Worm (Caenorhabditis elegans) whole organism, L3 larva: ENCODE results near the gene T03E6.8.

Experiments used
- R02D3.7 ChIP-seq: fragments of 150-350 bp; optimal IDR thresholded peaks from 2 replicates; lab custom pipeline; 2014; ENCODE audit warnings: missing biosample characterization, missing genetic modification characterization
- hmg-11 ChIP-seq: sonication (generic microtip); optimal IDR thresholded peaks from 2 replicates; lab custom pipeline; 2016; ENCODE audit warnings: missing genetic modification characterization, missing compliant biosample characterization
- nhr-11 ChIP-seq: fragments of 150-350 bp; optimal IDR thresholded peaks from 2 replicates; lab custom pipeline; 2014; ENCODE audit warnings: missing biosample characterization, missing genetic modification characterization
- nhr-237 ChIP-seq: fragments of 150-350 bp; optimal IDR thresholded peaks from 2 replicates; lab custom pipeline; 2014; ENCODE audit warnings: missing biosample characterization, missing genetic modification characterization
- nhr-77 ChIP-seq: fragments of 150-350 bp; optimal IDR thresholded peaks from 2 replicates; lab custom pipeline; 2014; ENCODE audit warnings: missing biosample characterization, missing genetic modification characterization
- unc-39 ChIP-seq: sonication (generic microtip); optimal IDR thresholded peaks from 4 replicates; lab custom pipeline; 2017; ENCODE audit warnings: missing biosample characterization, missing genetic modification characterization

ce11 chrV:16595140-16595791 is 7.7 kb downstream of the T03E6.8 start, which contains the start of gene cpl-1:
- TF ChIP-seq R02D3.7 (tag; lab: Kevin White, UChicago) (no peak), unc-39 (tag; lab: Kevin White, UChicago) (no peak), nhr-11 (no peak), nhr-237 (tag; lab: Kevin White, UChicago) (no peak), hmg-11 (no peak), nhr-77 (tag; lab: Kevin White, UChicago) (no peak)
